Fruit fly (Drosophila melanogaster) S2 (cell line): ENCODE results near the gene His2Av.
A peak's percentile ranks its signal among the peaks of the same experiment; 100 is the strongest.

ENCODE experiments used
- CG8478 ChIP-seq: fragments of >200 bp; optimal IDR thresholded peaks from 2 replicates; lab custom pipeline; 2018
- CTCF ChIP-seq, 2 experiments: fragments of >200 bp; optimal IDR thresholded peaks; 2 replicates each; lab custom pipeline; 2018

The His2Av gene

DNA sequence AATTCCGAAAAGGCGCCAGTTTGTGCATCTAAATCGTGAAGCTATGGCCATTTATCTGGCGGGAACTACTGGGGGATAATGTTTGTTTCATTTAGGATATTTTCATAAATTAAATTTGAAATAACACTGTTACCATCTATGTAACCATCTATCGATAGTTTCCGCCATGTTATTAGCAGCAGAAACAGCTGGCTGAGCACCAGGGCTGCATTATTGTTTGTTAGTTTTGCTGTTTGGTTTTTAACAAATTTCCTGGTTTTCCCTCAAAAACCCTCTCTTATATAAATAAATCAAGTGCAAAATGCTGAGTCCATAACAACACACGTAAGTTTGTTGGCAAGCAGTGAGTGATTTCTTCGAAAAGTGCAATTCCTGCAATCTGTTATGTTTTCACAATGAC is 9.7 kb downstream of the His2Av start, which contains the start of gene CG5500:
CG5500 (plus strand) TSS at position 199 of the 400 bp plus-strand sequence.
- TF ChIP-seq CTCF (optimal IDR thresholded peaks at IDR 0.05; lab: Kevin White, UChicago), result no peak
- TF ChIP-seq CG8478 (lab: Kevin White, UChicago), result no peak

DNA sequence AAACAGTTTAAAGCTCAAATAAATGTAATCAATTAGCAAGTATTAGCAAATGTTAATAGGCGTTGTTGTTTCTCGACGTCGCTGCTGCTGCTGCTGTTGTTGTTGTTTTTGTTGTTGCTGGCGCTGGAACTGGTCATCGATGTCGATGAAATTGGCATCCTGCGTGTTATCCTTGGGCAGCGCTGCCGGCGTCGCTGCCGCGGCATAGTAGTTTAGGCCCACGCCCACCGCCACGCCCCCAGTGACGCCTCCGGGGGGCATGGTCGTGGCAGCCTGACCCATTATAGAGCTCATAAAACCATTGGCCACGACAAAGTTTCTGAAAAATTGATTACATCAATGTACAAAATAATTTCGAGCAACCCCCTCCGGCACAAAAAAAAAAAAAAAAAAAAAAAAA is 10.1 kb downstream of the His2Av start:
- no peak for TF ChIP-seq CG8478 (lab: Kevin White, UChicago)
- no peak for TF ChIP-seq CTCF (optimal IDR thresholded peaks at IDR 0.05; lab: Kevin White, UChicago)

DNA sequence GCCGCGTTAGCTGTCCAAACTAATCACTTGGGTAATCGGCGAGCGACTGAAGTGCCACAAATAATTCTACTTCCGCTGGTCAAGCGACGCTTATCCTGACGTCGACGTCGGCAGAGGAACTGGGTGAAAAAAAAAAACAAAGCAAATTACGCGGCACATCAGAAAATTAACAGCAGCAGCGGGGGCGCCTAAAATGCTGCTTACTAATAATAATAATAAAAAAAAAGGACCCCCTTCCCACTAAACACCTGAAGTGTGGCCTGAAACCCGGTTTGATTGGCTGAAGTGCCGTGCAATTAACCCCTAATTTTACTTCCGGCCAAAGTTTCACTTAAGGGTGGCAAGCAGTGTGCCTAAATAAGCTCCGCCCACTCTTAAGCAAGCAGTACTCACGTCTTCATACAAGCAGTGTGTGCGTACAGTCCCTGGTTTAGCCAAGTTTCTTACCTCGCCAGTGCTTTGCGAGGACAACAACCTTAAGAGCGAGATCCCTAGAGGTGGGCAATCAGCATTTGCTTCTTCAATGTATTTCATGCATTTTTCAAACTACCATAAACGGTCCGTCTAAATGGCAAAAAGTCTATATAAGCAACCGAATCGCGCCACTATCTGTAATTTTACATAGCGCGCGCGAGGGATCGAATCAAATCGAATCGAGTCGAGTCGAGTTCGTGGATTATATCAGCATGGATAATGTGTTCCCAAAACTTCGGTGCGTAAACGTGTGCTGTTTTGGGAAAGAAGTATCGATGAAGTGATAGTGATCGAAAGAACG is 14.6 kb downstream of the His2Av start, which contains the start of the genes ro and T48:
ro (minus strand) TSS at position 51 of the 775 bp plus-strand sequence.
T48 (plus strand) TSS at position 614 of the 775 bp plus-strand sequence.
- TF ChIP-seq CG8478 (lab: Kevin White, UChicago) (no peak), CTCF (optimal IDR thresholded peaks at IDR 0.05; lab: Kevin White, UChicago) (peak; percentile 80 to 86)

DNA sequence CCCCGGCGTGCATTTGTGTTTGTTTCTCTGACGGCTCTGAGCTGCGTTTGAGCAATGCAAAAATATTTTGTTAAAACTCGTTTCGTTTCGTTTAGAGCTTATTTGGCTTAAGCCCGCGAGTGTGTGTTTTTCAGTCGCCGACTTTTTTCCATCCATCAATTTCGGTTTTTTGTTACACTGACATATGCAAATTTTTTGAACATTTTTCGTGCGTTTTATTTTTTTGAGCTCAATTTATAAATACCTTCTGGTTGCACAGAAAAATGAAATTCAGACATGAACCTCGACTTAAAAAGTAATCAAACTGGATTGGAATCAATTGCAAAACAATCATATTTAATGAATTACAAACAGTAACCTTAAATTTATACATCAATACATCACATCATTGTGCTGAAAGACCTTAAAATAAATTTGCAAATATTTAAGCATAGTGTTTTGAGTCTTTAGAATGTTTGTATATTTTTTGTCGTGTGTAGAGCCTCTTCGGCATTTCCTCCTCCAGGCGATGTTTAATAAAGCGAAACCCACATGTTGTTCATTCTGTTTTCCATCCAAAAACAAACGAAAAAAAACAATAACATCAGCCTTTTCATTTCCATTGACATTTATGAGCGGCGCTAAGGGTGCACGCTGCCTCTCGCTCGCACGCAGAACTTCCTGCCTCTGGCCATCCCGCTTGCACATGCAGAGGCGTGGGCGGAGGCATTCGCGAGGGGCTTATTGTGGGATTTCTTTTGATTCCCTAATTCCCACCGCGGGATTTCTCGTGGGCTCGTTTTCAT is 15.7 kb downstream of the His2Av start:
- TF ChIP-seq CTCF (optimal IDR thresholded peaks at IDR 0.05; lab: Kevin White, UChicago) (no peak), CG8478 (lab: Kevin White, UChicago) (no peak)

DNA sequence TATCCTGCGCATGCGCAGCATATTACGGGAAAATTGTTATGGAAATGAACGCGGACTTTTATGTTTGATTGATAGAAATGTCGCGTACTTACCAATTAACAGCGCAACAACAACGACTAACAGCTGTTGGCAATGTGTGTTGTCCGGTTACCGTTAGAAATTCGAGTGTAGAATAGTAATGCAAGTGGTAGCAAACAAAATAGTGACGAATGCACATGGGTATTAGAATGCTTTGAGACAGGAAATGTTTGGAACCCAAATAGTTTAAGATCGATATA is 16.2 kb downstream of the His2Av start:
- no peak for TF ChIP-seq CG8478 (lab: Kevin White, UChicago)

DNA sequence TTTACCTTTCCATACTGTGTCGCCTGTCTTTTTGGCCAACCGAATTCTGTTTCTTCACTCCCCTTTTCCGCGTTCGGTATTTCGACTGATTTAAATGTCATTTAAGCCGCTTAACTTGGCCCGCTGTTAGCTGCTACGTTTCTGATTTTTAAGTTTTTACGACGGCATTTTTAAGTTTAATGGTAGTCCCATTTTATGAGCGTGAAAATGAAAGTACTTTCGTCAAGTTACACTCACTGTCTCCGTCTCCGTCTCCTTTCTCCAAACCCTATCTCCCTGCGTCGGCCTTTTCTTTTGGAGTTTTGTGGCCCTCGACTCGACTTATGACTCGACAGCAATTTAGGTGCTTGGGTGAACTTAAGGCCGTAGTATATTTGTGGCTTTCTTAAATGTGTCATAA is 18.5 kb downstream of the His2Av start:
- TF ChIP-seq CG8478 (lab: Kevin White, UChicago) (no peak), CTCF (optimal IDR thresholded peaks at IDR 0.05; lab: Kevin White, UChicago) (no peak)

DNA sequence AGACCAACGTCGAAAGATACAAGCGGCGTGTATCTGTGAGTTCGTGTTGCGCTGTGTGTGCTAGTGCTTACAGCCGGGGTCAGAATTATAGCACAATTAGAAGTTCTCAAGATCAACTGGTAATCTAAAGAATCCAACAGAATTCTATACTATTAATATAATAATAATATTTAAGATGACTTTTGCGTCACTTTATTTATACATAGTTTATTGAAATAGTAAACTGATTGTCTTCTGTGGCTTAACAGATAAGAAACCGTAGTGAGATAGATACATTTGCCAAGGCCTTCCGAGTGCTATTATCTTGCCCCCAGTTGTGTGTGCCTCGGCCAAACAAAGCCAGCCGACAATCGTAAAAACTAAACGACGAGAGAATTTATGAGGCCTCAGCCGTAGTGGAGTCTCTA is 19.6 kb downstream of the His2Av start:
- no peak for TF ChIP-seq CG8478 (lab: Kevin White, UChicago)
- TF ChIP-seq CTCF (optimal IDR thresholded peaks at IDR 0.05; lab: Kevin White, UChicago), result no peak

DNA sequence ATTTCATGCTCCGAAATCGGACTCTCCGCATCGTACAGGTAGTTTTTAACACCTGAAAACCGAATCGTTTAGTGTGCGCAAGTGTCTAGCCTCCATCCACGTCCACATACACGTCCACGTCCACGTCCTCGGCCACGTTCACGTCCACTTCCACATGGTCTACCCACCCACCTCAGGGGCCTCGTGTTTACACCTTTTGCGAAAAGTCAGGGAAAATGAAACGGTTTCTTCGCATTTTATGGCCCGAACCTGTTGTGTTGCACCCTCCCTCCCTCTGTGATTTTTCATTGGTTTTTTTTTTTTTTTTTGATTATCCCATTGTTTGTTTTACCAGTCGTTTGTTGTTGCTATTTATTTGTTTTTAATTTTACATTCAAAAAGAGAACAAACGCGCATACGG is 20.4 kb downstream of the His2Av start:
- TF ChIP-seq CTCF (optimal IDR thresholded peaks at IDR 0.05; lab: Kevin White, UChicago) (no peak), CG8478 (lab: Kevin White, UChicago) (no peak)

DNA sequence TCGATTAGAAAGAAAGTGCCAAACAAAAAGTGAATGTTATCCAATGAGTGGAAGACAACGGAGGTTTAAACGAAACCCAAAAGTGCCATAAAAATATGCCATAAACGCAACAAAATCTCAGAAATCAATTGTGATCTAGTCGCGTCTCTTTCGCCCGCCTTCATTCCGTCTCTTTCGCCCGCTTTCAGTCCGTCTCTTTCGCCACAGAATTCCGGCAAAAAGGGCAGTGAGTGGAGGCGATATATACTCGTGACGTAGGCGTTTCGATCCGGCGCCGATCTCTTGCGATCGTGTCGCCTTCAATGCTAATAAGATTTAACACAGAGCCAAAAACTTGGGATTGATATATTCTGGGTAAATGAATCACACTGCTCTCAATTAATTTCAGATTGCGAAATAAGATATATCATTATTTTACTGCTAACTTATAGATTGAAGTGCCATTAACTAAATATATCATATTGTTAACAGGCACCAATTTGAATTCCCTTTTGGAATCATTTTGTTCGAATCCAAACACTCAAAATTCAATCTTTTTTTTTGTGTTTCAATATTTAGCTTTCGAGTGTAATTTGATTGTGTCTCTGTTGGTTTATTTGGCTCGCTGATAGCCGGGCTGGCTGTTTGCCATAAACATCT is 21.5 kb downstream of the His2Av start:
- TF ChIP-seq CTCF (optimal IDR thresholded peaks at IDR 0.05; lab: Kevin White, UChicago) (no peak), CG8478 (lab: Kevin White, UChicago) (no peak)

DNA sequence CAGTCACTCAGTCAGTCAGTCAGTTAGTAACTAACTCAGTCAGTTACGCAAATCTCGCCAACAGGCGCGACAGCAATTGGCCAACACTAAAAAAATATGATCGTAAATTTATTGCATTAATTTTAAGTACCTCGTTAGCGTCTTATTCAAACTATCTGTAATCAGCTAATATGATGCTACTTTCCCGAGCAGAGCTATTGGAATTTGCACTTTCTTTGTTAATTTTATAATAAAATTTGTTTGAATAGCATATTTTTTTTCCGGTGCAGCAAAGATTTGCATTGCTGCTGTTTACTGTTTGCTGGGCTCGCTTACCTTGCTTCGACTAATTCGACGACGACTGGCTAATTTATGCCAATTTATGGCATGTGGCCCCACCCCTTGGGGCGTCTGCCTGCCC is 23.4 kb downstream of the His2Av start:
- TF ChIP-seq CG8478 (lab: Kevin White, UChicago), result no peak
- no peak for TF ChIP-seq CTCF (optimal IDR thresholded peaks at IDR 0.05; lab: Kevin White, UChicago)

DNA sequence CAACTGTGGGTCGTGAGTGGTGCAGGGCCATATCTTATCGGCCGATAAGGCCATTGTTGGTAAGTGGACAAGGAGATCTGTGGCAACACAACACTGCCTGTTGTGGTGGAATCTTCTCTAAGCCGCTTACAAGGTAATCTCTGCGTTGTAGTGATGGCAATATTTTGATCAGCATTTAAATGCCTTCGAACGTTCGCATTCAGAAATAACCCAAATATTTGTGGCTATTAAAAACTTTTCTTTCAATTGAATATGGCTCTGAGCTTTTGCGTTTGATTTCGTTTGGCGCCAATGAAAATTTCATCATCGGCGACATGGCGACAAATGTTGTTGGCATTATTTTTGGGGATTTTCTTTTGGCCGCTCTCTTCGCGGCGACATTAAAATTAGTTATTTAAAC is 23.8 kb downstream of the His2Av start:
- TF ChIP-seq CG8478 (lab: Kevin White, UChicago) (no peak), CTCF (optimal IDR thresholded peaks at IDR 0.05; lab: Kevin White, UChicago) (no peak)

DNA sequence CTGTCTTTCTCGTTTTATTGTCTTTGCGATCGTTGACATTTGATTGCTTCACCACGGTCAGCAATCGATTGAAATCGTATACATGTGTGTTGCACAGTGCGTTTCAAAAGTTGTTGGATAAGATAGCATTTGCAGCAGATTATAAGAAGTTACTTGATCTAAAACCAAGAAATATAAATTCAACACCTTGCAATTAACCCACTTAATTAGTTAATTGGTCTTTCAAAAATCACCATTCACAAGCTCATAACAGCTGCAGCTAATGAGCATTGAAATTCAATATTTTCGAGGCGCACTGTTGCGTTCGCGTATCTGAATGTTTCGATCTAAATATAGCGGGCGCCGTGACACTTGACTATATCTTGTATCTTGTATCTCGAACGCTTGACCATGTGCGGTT is 26.0 kb downstream of the His2Av start:
- TF ChIP-seq CTCF (optimal IDR thresholded peaks at IDR 0.05; lab: Kevin White, UChicago) (no peak), CG8478 (lab: Kevin White, UChicago) (no peak)

DNA sequence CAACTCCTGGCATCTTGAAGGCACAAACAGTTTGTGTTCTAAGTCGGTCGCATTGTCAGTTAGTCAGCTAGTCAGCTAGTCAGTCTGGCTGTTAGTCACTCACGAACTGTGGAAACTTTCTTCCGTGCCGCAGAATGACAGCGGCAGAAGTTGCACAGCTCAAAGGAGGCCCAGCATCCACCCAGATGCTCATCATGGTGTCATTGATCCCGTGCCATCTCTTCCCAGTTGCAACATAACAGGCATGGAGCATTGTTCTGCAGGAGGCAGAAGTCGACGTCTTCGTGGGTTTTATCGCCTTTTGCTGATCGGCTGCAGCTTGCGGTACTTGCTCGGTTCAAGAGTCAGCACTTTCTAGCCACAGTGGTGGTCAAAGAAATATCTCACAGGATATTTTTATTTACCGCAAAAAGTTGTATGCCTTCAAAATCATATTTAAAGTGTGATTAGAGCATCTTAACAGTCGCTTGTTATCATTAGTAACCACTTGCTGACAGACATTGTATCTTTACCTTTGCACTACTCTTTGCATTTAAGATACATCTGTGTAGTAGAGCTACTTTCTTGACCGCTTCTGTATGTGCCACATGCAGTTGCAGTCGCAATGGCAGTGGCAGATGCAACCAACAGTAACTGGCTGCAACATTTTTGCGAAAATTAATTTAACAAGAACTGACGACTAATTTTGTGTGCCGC is 27.0 kb downstream of the His2Av start:
- TF ChIP-seq CG8478 (lab: Kevin White, UChicago), result no peak
- TF ChIP-seq CTCF (optimal IDR thresholded peaks at IDR 0.05; lab: Kevin White, UChicago), result no peak

DNA sequence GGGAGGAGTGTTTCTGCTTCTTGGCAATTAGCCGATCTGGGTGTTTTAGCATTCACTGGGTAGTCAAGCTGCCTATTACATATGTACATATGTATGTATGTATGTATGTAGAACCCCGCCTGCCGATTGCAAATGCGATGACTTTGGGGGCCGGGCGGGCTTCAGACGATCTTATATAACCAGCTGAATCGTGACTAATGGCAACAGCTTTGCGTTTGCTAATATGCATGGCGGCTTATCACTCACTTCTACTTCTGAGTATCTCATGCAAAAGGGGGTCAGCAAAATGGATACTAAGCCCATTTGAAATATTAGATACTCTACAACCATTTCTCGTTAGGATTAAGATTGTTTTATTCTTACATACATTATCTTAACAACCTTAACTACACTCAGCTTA is 29.5 kb downstream of the His2Av start:
- TF ChIP-seq CG8478 (lab: Kevin White, UChicago) (no peak), CTCF (optimal IDR thresholded peaks at IDR 0.05; lab: Kevin White, UChicago) (no peak)
